Worm (Caenorhabditis elegans) whole organism, L2 larva: Measurements from ENCODE around the gene fat-7.

Experiments
- egl-27 ChIP-seq: sonication (generic microtip); optimal IDR thresholded peaks from 3 replicates; lab custom pipeline; 2017; ENCODE audit warnings: missing biosample characterization, missing genetic modification reagents, missing genetic modification characterization
- lin-39 ChIP-seq: fragments of 150-350 bp; optimal IDR thresholded peaks from 2 replicates; lab custom pipeline; 2014; ENCODE audit warnings: missing biosample characterization, missing genetic modification reagents, missing genetic modification characterization
- nhr-11 ChIP-seq: fragments of 150-350 bp; optimal IDR thresholded peaks from 2 replicates; lab custom pipeline; 2014; ENCODE audit warnings: missing biosample characterization, missing genetic modification characterization
- nhr-21 ChIP-seq: fragments of 150-350 bp; optimal IDR thresholded peaks from 2 replicates; lab custom pipeline; 2014; ENCODE audit warnings: missing biosample characterization, missing genetic modification characterization
- nhr-23 ChIP-seq: fragments of 150-350 bp; optimal IDR thresholded peaks from 2 replicates; lab custom pipeline; 2014; ENCODE audit warnings: missing biosample characterization, missing genetic modification reagents, missing genetic modification characterization
- unc-62 ChIP-seq: fragments of 150-350 bp; optimal IDR thresholded peaks from 2 replicates; lab custom pipeline; 2014; ENCODE audit warnings: missing biosample characterization, missing genetic modification reagents, missing genetic modification characterization

DNA sequence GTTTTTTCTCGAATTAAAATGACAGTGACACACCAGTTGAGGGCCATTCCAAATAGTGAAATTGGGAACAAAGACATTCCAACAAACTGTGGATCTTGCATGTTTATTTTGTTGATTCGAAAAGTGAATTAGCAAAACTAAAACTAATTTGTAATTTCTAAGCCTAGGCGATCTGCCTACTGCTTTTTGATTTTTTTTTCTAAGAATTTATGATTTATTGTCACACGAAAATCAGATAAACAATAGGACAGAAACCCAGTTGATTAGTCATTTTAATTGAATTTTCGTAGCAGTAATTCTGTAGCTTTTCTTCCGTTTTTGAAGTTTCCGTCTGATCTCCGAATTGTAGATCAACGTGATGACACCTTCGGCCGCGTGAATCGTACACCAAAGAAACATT, 34.1 kb downstream of the fat-7 start, which contains the start of gene srx-33:
- TF ChIP-seq unc-62 (GFP tag; lab: Kevin White, UChicago) (no peak), nhr-21 (tag; lab: Kevin White, UChicago) (no peak), egl-27 (tag; lab: Kevin White, UChicago) (no peak), nhr-11 (tag; lab: Kevin White, UChicago) (no peak), nhr-23 (no peak), lin-39 (tag; lab: Kevin White, UChicago) (no peak)
